Worm (Caenorhabditis elegans): ENCODE measurements around the gene frg-1.
A peak's percentile ranks its signal among the peaks of the same experiment; 100 is the strongest.

frg-1 gene

ce11 chrIII:12978473-12979174 lies at the start of gene frg-1, which contains the start of gene ubq-2 (continued):
- TF ChIP-seq duxl-1 (tag; optimal IDR thresholded peaks at IDR 0.05; ENCODE audit: poor library complexity) (peak; percentile 58), ZK337.2 (GFP tag; IDR thresholded peaks at IDR 0.05) (no peak), dpl-1 (GFP tag; optimal IDR thresholded peaks at IDR 0.05) (peak; percentile 83), ceh-62 (tag; optimal IDR thresholded peaks at IDR 0.05) (no peak), skn-1 (tag; optimal IDR thresholded peaks at IDR 0.05) (no peak), ceh-44 (GFP tag; IDR thresholded peaks at IDR 0.05) (0 out of 2 replicates have a peak, but pooled peaks have one; percentile 37), nhr-28 (tag; optimal IDR thresholded peaks at IDR 0.05) (peak; percentile 57), T26A8.4 (GFP tag; IDR thresholded peaks at IDR 0.05) (peak; percentile 77), nhr-41 (GFP tag; IDR thresholded peaks at IDR 0.05) (no peak), F37D6.2 (tag; optimal IDR thresholded peaks at IDR 0.05) (peak; percentile 81), aly-2 (tag; optimal IDR thresholded peaks at IDR 0.05) (no peak), ceh-28 (tag; optimal IDR thresholded peaks at IDR 0.05) (no peak), ceh-82 (tag; optimal IDR thresholded peaks at IDR 0.05) (no peak), hlh-30 (tag; optimal IDR thresholded peaks at IDR 0.05; ENCODE audit: insufficient read depth) (peak; percentile 74), nhr-42 (GFP tag; IDR thresholded peaks at IDR 0.05) (0 out of 2 replicates have a peak, but pooled peaks have one; percentile 38), lin-1 (GFP tag; IDR thresholded peaks at IDR 0.05) (0 out of 2 replicates have a peak, but pooled peaks have one; percentile 44), D1046.2 (GFP tag; IDR thresholded peaks at IDR 0.05) (no peak), ztf-11 (tag; optimal IDR thresholded peaks at IDR 0.05) (no peak), nhr-76 (tag; optimal IDR thresholded peaks at IDR 0.05) (no peak), arid-1 (GFP tag; conservative IDR thresholded peaks at IDR 0.05) (peak; percentile 80), fkh-10 (GFP tag; optimal IDR thresholded peaks at IDR 0.05) (no peak), lsy-2 (tag; optimal IDR thresholded peaks at IDR 0.05) (peak; percentile 99 to 100), tag-97 (GFP tag; IDR thresholded peaks at IDR 0.05) (no peak), zfp-2 (tag; optimal IDR thresholded peaks at IDR 0.05) (peak; percentile 43), mep-1 (tag; optimal IDR thresholded peaks at IDR 0.05) (peak; percentile 96), zip-11 (GFP tag; IDR thresholded peaks at IDR 0.05) (no peak), Y105C5A.15 (GFP tag; IDR thresholded peaks at IDR 0.05) (no peak), nhr-77 (tag; optimal IDR thresholded peaks at IDR 0.05) (peak; percentile 59), pha-4 (GFP tag; IDR thresholded peaks at IDR 0.05) (peak; percentile 64; the same call in 1 of the 2 replicates), pha-4 (tag; optimal IDR thresholded peaks at IDR 0.05) (no peak), daf-8 (GFP tag; IDR thresholded peaks at IDR 0.05) (no peak), php-3 (GFP tag; IDR thresholded peaks at IDR 0.05) (no peak), fos-1 (tag; optimal IDR thresholded peaks at IDR 0.05) (no peak), egl-43 (GFP tag; IDR thresholded peaks at IDR 0.05) (peak; percentile 51; the same call in 1 of the 2 replicates), nhr-25 (tag; optimal IDR thresholded peaks at IDR 0.05; ENCODE audit: borderline replicate concordance, insufficient read depth) (peak; percentile 21), spr-1 (tag; optimal IDR thresholded peaks at IDR 0.05) (peak; percentile 69), sdz-12 (GFP tag; optimal IDR thresholded peaks at IDR 0.05) (no peak), lin-38 (GFP tag; IDR thresholded peaks at IDR 0.05) (peak; percentile 88), unc-62 (GFP tag; optimal IDR thresholded peaks at IDR 0.05 in 1 of 2) (peak in 1 of 2 experiments; percentile 57), unc-62 (tag; optimal IDR thresholded peaks at IDR 0.05) (no peak), F26F4.8 (GFP tag; conservative IDR thresholded peaks at IDR 0.05) (no peak), madf-5 (GFP tag; IDR thresholded peaks at IDR 0.05) (no peak), nhr-102 (tag; optimal IDR thresholded peaks at IDR 0.05) (peak; percentile 77), zip-2 (tag; optimal IDR thresholded peaks at IDR 0.05) (peak; percentile 2), F49E8.2 (tag; optimal IDR thresholded peaks at IDR 0.05; ENCODE audit: borderline replicate concordance) (peak; percentile 76), mdt-29 (GFP tag; IDR thresholded peaks at IDR 0.05) (peak; percentile 57; the same call in 1 of the 2 replicates), hlh-11 (tag; optimal IDR thresholded peaks at IDR 0.05) (peak; percentile 77), snpc-4 (tag; optimal IDR thresholded peaks at IDR 0.05) (no peak), daf-16 (GFP tag; optimal IDR thresholded peaks at IDR 0.05) (no peak), daf-16 (tag; optimal IDR thresholded peaks at IDR 0.05) (no peak), ceh-20 (GFP tag; IDR thresholded peaks at IDR 0.05) (peak; percentile 76)
